Fruit fly (Drosophila melanogaster): ENCODE results near the gene alphaSnap.

alphaSnap gene

DNA sequence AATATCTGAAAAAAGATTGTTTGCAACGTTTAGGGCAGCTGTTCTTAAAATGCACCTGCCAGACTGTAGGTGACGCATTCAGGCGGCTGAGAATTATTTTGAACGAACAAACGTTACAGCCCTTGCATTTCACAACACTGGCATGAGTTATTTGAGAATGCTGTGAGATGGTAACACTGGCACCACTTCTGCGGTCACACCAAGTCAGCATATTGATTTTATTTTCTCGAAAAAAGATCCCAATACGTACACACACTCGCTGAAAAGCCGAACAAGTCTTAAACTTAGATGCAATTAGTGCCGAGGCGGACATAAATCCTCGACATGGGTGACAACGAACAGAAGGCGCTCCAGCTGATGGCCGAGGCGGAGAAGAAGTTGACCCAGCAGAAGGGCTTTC, at the start of gene alphaSnap:
TSS of gene alphaSnap (plus strand) at position 164 of the 400 bp plus-strand sequence.
- TF ChIP-seq CTCF (optimal IDR thresholded peaks at IDR 0.05) (peak; percentile 54 to 59), CG8478 (optimal IDR thresholded peaks at IDR 0.05) (no peak)

DNA sequence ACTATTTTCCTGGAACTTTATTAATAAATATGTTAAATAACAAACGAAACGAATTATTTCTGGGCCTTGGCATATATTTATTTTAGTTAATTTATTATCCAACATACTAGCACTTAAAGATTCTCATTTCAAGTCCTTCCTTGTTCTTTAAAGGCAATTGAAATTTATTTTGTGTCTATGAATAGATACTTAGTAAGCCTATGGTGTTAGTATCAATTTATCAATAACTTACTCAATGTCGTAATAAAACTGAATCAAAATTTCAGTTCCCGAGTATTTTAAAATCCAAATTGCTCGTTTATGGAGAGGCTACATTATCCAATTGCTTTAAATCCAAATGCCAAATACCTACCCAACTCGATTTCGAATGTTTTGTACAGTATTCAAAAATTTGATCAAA, 47.9 kb upstream of the alphaSnap start, which contains the start of gene CG32228:
TSS of gene CG32228 (plus strand) at position 301 of the 400 bp plus-strand sequence.
- TF ChIP-seq CG8478 (optimal IDR thresholded peaks at IDR 0.05) = no peak
- no peak for TF ChIP-seq CTCF (optimal IDR thresholded peaks at IDR 0.05)

DNA sequence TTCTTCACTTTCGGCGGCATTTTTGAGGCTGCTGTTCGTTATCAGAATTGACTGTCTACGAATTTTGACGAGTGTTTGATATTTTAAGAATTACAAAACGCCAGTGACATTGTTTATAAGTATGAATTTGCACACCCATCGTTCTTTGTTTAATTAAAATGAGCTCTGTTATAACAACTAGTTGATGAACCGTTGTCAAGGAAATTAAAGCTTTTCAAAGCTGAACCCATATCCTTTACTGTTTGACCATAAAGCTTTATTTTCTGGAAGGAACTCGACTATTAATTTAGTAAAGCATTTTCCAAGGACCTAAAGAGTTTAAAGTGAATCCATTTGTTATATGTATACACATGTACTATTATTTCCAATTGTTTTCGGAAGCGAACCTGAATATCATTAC, 38.2 kb upstream of the alphaSnap start, which contains the start of gene CG17122:
TSS of gene CG17122 (minus strand) at position 101 of the 400 bp plus-strand sequence.
- TF ChIP-seq CG8478 (optimal IDR thresholded peaks at IDR 0.05) = no peak
- no peak for TF ChIP-seq CTCF (optimal IDR thresholded peaks at IDR 0.05)

DNA sequence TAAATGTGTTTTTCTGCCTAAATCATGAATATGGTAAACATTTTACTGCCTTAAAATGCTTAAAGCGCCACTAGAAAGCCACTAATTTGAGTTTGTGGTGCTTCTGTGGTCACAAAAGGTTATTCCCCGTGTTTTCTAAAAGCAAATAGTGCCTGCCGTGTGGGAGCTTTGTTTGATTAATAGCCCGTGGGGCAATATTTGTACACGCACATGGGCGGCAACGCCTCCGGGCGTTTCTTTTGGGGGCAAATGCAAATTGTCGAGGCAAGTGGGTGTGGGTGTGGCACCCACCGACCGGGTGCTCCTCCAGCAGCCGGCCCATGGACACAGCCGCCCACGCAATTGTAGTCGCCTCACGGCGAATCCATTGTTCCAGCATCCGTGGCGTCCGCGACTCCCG, 37.5 kb upstream of the alphaSnap start:
- no peak for TF ChIP-seq CTCF (optimal IDR thresholded peaks at IDR 0.05)
- no peak for TF ChIP-seq CG8478 (optimal IDR thresholded peaks at IDR 0.05)

DNA sequence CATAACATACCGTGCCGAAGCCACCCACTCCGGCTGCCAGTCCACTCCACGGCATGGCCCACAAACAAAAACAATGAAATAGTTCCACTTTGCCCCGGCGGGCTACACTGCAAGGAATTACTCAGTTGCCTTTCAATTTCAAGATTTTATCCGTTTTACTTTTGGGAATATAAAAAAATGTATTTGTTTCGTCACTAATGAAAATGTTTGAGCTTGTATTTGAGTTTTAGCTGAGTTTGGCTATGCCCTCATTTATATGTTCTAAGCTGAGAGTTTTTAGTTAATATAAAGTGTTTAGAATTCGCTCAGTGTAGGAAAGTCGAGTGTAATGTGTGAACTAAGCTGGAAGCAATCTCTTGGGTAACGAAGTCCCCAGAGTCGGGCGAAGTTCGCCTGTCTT, 36.8 kb upstream of the alphaSnap start:
- TF ChIP-seq CTCF (optimal IDR thresholded peaks at IDR 0.05) (no peak), CG8478 (optimal IDR thresholded peaks at IDR 0.05) (no peak)

DNA sequence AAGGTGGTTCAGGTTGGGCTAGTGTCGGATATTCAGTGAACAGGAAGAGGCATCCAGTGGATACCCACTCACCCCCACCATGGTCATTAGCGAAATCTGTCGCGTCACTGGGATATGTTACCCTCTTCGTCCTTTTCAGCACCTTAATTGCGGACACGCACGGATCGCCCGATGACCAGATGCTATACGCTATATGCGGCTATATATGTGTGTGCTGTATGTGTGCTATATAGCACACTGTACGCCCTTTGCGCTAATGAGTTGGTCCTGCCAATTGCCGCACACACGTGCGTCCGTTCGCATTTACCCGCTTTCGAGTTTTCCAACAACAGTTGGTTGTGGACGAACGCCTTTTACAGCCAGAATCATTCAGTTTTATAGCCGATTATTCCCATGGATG, 32.2 kb upstream of the alphaSnap start:
- TF ChIP-seq CTCF (optimal IDR thresholded peaks at IDR 0.05) = no peak
- TF ChIP-seq CG8478 (optimal IDR thresholded peaks at IDR 0.05) = no peak

DNA sequence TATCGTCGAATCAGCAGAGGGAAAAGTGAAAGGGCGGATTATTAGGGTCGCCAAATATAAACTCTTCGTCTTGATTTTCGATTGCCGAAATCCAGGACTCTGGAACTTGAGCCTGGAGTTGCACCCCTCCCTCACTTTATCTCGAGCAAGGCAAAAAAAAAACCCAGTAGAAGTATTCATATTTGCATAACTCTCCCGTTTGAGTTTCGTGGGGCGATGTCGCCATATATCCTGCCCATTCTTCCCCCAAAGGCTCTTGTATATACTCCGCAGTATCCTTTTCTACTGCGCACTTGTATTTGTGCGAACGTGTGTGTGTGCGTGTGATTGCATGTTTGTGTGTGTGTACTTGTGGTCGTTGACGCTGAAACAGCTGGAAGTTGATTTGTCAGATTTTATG, 26.4 kb upstream of the alphaSnap start:
- no peak for TF ChIP-seq CG8478 (optimal IDR thresholded peaks at IDR 0.05)
- TF ChIP-seq CTCF (optimal IDR thresholded peaks at IDR 0.05) = no peak

DNA sequence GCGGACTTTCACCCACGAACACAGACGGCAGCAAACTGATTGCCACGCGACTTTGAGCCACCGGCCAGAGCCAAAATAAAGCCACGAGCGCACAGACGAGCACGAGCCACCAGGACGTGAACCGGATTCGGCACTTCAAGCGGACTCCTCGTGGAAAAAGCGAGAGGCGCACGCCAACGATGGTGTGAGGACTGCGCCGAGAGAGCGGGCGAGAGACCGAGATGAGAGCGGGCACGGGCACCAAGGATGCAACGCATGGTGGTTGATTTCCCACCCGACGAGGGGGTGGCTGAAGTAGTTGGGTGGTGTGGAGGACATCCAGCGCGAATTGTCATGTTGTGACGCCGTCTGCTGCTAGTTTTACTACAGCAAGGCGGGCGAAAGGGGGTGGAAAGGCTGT, 18.3 kb upstream of the alphaSnap start, which contains the start of gene gogo:
TSS of gene gogo (minus strand) at position 39 of the 400 bp plus-strand sequence.
- TF ChIP-seq CTCF (optimal IDR thresholded peaks at IDR 0.05) (no peak), CG8478 (optimal IDR thresholded peaks at IDR 0.05) (no peak)

DNA sequence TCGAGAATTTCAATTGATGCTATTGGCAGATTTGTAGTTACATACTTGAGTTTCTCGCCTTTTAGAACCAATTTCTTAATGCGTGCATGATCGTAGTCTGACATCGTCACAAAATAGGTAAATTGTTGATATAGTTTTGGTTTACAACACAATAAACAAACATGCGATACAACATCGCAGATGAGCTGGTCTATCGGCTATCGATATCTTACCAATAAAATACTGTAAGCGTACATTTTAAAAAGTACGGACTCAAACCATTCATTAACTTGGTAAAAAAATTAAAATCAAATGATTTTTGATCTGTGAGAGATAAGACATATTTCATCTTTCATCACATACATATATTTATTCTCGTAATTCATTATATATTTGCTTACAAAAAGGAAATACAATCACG, 16.6 kb upstream of the alphaSnap start, which contains the start of gene FRG1:
TSS of gene FRG1 (minus strand) at position 175 of the 400 bp plus-strand sequence.
- TF ChIP-seq CTCF (optimal IDR thresholded peaks at IDR 0.05) = no peak

DNA sequence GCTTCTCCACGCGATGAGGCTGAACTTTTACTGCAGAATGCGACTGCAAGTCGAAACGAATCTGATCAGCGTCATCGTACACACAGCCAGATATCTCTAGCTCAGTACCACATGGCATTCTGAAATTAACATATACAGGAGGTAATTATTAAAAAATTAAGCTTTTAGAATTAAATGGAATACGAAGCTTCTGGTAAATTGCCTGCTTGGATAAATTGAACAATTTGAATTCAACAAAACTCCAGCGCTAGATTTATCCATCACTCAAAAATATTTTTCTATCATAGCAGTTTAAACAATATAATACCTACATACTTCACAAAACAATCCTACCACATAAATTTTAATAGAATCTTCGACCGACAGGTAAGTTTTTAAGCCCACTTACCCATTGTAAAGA, 14.3 kb upstream of the alphaSnap start, which contains the start of gene SCCRO4:
TSS of gene SCCRO4 (plus strand) at position 301 of the 400 bp plus-strand sequence.
- TF ChIP-seq CG8478 (optimal IDR thresholded peaks at IDR 0.05) = no peak
- TF ChIP-seq CTCF (optimal IDR thresholded peaks at IDR 0.05) = no peak

DNA sequence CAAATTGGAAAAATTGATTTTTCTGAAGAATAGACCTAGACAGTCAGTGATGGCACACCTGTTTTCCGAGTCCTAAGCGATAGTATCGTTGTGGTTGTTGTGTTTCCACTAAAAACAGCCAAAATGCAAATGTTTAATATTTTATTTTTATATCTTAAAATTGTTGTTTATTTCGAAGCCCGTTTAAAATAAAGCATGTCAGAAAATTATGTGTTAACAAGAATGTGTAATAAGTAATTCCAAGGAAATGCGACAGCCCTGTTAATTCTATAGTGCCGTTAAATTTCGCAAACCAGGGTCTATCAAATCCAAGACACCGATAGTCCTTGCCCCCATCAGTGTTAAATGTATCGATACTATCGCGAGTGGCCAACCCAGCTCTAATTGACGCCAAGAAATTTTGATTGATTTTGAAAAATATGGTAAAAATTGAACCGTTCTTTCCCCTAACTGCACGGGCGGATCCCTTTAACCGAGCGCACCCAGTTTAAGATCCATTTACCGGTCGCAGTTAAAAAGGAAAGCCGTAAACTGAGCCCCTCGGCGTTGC, 11.3 kb upstream of the alphaSnap start, which contains the start of gene Pex23:
TSS of gene Pex23 (minus strand) at position 61 of the 550 bp plus-strand sequence.
- TF ChIP-seq CG8478 (optimal IDR thresholded peaks at IDR 0.05) = no peak
- TF ChIP-seq CTCF (optimal IDR thresholded peaks at IDR 0.05) = peak in 1 of 2 experiments; percentile 38

DNA sequence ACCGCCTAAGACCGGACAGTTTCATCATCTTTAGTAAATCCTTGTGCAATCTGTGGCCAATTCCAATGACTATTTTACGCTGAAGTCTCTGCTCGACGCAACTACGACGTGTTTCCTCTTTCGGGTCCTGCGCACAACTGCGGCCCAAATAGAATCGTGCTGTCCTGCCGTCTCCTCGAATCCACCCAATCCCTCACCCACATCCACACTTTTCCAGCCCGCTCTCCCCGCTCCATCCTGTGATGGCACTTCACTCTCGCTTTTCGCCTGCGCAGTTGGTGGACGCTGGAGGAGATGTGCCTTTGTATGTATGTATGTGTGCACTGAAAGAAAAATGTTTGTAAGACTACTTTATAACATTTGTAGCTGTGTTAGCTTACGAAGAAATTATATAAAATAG, 7.3 kb upstream of the alphaSnap start, which contains the start of gene CG32225:
TSS of gene CG32225 (minus strand) at position 142 of the 400 bp plus-strand sequence.
- no peak for TF ChIP-seq CTCF (optimal IDR thresholded peaks at IDR 0.05)
- no peak for TF ChIP-seq CG8478 (optimal IDR thresholded peaks at IDR 0.05)

DNA sequence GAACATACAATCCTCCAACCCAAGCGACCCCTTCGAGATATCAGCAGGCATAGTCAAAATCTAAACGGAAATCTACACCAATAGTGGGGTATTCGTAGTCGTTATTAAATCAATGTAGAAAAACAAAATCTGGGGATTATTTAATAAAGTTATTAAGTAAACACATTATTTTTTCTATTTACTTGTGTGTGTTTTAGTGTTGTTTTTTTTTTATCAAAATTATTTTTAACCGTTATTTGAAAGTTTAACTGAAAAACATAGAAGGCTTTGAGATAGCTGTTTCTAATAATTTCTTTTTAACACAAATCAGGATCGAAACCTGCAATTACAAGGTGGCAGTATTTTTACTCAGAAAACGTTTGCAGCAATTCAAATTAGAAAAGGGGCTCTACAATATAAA, 4.1 kb upstream of the alphaSnap start, which contains the start of gene polo:
TSS of gene polo (plus strand) at position 301 of the 400 bp plus-strand sequence.
- TF ChIP-seq CTCF (optimal IDR thresholded peaks at IDR 0.05) (no peak), CG8478 (optimal IDR thresholded peaks at IDR 0.05) (no peak)

DNA sequence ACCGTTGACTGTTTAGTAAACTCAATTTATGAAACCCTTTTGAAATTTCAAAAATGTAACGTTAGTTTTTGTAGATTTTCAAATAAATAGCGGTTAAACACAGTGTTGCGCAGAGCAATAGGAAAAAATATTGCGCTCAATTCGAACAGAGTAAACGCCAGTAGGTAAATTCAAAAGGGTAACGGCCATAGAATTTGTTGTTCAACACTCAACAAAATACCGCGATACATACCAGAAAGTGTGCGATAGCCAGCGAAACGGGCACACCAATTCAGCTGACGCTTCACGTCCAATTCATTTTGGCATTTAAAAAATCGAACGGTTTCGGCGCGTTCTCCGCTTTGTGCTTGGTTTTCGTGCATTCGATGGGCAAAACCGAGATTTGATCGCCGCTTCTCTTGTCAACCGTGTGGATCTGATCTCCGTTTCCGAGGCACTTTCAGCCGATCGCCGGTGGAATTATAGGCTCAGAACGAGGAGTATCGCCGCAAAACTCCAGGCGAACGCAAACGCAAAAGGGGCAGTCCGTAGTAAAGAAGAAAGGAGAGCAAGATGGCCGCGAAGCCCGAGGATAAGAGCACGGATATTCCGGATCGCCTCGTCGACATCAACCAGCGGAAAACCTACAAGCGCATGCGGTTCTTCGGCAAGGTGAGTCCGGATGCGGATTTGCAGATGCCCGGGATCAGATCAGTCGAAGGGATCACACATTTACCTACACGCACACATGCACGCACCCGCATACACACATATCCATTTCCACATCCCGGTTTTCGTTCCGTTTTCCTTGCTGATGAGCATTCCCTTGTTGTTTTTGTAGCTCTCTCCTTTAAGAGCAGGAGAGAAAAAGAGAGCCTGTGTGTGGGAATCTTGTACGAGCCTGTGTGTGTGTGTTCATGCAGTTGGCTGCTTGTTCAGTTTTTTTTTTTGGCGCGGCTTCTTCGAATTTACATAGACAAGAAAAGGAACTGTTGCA, 3.4 kb upstream of the alphaSnap start:
- TF ChIP-seq CG8478 (optimal IDR thresholded peaks at IDR 0.05) (no peak), CTCF (optimal IDR thresholded peaks at IDR 0.05) (peak; percentile 38 to 43)

DNA sequence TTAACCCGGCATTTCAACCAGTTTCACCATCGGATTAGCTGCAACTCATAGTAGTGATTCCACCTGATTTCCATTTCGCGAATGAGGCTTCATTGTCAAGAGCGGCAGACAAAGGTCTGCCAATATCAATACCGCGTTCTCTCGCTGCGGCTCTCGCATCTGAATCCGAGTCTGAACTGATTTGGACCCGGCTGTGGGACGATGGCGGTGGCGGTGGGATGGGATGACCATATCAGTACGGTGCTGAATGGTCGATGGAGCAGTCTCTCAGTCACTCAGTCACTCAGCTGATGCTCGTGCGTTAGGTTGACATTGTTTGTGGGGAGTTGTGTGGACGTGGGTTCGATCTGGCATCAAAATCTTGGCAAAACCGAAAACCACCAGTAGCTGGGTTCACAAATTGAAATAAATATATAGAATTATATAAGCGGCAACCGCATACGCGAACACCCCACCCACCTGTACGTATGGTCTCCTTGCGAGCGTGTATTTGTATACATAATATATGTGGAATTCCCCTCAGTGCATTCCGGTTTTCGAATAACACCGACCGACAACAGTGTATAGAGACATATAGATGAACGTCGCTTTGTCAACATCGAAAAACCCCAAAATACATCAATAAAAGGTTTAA, 3.6 kb downstream of the alphaSnap start, which contains the start of gene Spn77Ba:
TSS of gene Spn77Ba (plus strand) at position 235 of the 634 bp plus-strand sequence.
- no peak for TF ChIP-seq CTCF (optimal IDR thresholded peaks at IDR 0.05)
- TF ChIP-seq CG8478 (optimal IDR thresholded peaks at IDR 0.05) = no peak
